Fruit fly (Drosophila melanogaster) whole organism, embryonic: ENCODE measurements around the gene CSN5.

Experiments
- Atf6 ChIP-seq: fragments of 200-800 bp; sonication (Bioruptor generic); IDR thresholded peaks from 2 replicates; pipeline ENCODE4 v1.3.6; 2022; ENCODE audit warnings: missing biosample characterization, missing genetic modification characterization
- CG13287 ChIP-seq: fragments of 200-800 bp; sonication (Bioruptor generic); IDR thresholded peaks from 2 replicates; pipeline ENCODE4 v1.3.6; 2022; ENCODE audit warnings: missing biosample characterization, missing genetic modification characterization; ENCODE audit not compliant: partially characterized antibody
- CG1529 ChIP-seq: fragments of 200-800 bp; sonication (Bioruptor generic); optimal IDR thresholded peaks from 3 replicates; lab custom pipeline; 2018; ENCODE audit warnings: missing biosample characterization, missing genetic modification characterization
- CG34376 ChIP-seq: fragments of 200-800 bp; sonication (Bioruptor generic); optimal IDR thresholded peaks from 2 replicates; lab custom pipeline; 2018; ENCODE audit warnings: missing biosample characterization, mild to moderate bottlenecking, missing genetic modification characterization
- CG34422 ChIP-seq: fragments of 200-800 bp; sonication (Bioruptor generic); IDR thresholded peaks from 3 replicates; pipeline ENCODE4 v1.3.6; 2022; ENCODE audit warnings: missing biosample characterization, missing genetic modification characterization
- CG4360 ChIP-seq: fragments of 200-800 bp; sonication (Bioruptor generic); IDR thresholded peaks from 2 replicates; pipeline ENCODE4 v1.3.6; 2022; ENCODE audit warnings: missing biosample characterization, missing genetic modification characterization
- CG8765 ChIP-seq: fragments of 200-800 bp; sonication (Bioruptor generic); IDR thresholded peaks from 2 replicates; pipeline ENCODE4 v1.3.6; 2022; ENCODE audit warnings: missing biosample characterization, missing genetic modification characterization
- CG8924 ChIP-seq: fragments of 200-800 bp; optimal IDR thresholded peaks from 3 replicates; lab custom pipeline; 2019; ENCODE audit warnings: missing biosample characterization, mild to moderate bottlenecking, missing genetic modification characterization, moderate library complexity
- CG8944 ChIP-seq: fragments of 200-800 bp; sonication (Bioruptor generic); optimal IDR thresholded peaks from 3 replicates; lab custom pipeline; 2016; ENCODE audit warnings: missing biosample characterization, missing genetic modification characterization
- Dad ChIP-seq: fragments of 200-800 bp; sonication (Bioruptor generic); optimal IDR thresholded peaks from 3 replicates; lab custom pipeline; 2016; ENCODE audit warnings: missing biosample characterization, missing genetic modification characterization
- HLH4C ChIP-seq: fragments of 200-800 bp; sonication (Bioruptor generic); IDR thresholded peaks from 3 replicates; pipeline ENCODE4 v1.3.6; 2022; ENCODE audit warnings: missing biosample characterization, missing genetic modification characterization; ENCODE audit not compliant: partially characterized antibody
- HmgD ChIP-seq: fragments of 200-800 bp; sonication (Bioruptor generic); optimal IDR thresholded peaks from 3 replicates; lab custom pipeline; 2016; ENCODE audit warnings: missing biosample characterization, missing genetic modification characterization
- MBD-R2 ChIP-seq: fragments of 200-800 bp; sonication (Bioruptor generic); IDR thresholded peaks from 2 replicates; pipeline ENCODE4 v1.3.6; 2022; ENCODE audit warnings: missing biosample characterization, missing genetic modification characterization
- MESR4 ChIP-seq: fragments of 200-800 bp; sonication (Bioruptor generic); optimal IDR thresholded peaks from 2 replicates; lab custom pipeline; 2018; ENCODE audit warnings: missing biosample characterization, mild to moderate bottlenecking, missing genetic modification characterization, moderate library complexity
- Myb ChIP-seq: fragments of 200-800 bp; sonication (Bioruptor generic); optimal IDR thresholded peaks from 2 replicates; lab custom pipeline; 2016; ENCODE audit warnings: missing biosample characterization, missing genetic modification characterization
- Pdp1 ChIP-seq, 2 experiments: fragments of 200-800 bp; sonication (Bioruptor generic); optimal IDR thresholded peaks; 3 replicates each; lab custom pipeline; 2016; ENCODE audit warnings: missing biosample characterization in 2 of 2, missing genetic modification characterization in 2 of 2, mild to moderate bottlenecking in 1 of 2, moderate library complexity in 1 of 2
- Ptx1 ChIP-seq: fragments of 200-800 bp; sonication (Bioruptor generic); IDR thresholded peaks from 2 replicates; pipeline ENCODE4 v1.3.6; 2022; ENCODE audit warnings: missing biosample characterization, missing genetic modification characterization
- Rx ChIP-seq: fragments of 200-800 bp; sonication (Bioruptor generic); IDR thresholded peaks from 2 replicates; pipeline ENCODE4 v1.3.6; 2022; ENCODE audit warnings: missing biosample characterization, missing genetic modification characterization
- bigmax ChIP-seq: fragments of 200-800 bp; sonication (Bioruptor generic); optimal IDR thresholded peaks from 2 replicates; lab custom pipeline; 2018; ENCODE audit warnings: missing biosample characterization, mild to moderate bottlenecking, missing genetic modification characterization
- cg ChIP-seq: fragments of 200-800 bp; sonication (Bioruptor generic); optimal IDR thresholded peaks from 3 replicates; lab custom pipeline; 2019; ENCODE audit warnings: missing biosample characterization, mild to moderate bottlenecking, missing genetic modification characterization, moderate library complexity
- crp ChIP-seq, 2 experiments: fragments of 200-800 bp; sonication (Bioruptor generic); optimal IDR thresholded peaks; 2 replicates in 1 of 2; 3 replicates in 1 of 2; lab custom pipeline; 2017; ENCODE audit warnings: missing biosample characterization in 2 of 2, missing genetic modification characterization in 2 of 2, mild to moderate bottlenecking in 1 of 2, moderate library complexity in 1 of 2
- fd102C ChIP-seq: fragments of 200-800 bp; sonication (Bioruptor generic); optimal IDR thresholded peaks from 2 replicates; lab custom pipeline; 2018; ENCODE audit warnings: missing biosample characterization, mild to moderate bottlenecking, missing genetic modification characterization, moderate library complexity
- hb ChIP-seq: fragments of 200-800 bp; sonication (Bioruptor generic); IDR thresholded peaks from 3 replicates; pipeline ENCODE4 v1.3.6; 2022; ENCODE audit warnings: missing biosample characterization, missing genetic modification characterization; ENCODE audit not compliant: partially characterized antibody
- onecut ChIP-seq: fragments of 200-800 bp; sonication (Bioruptor generic); IDR thresholded peaks from 2 replicates; pipeline ENCODE4 v1.3.6; 2022; ENCODE audit warnings: missing biosample characterization, missing genetic modification characterization
- org-1 ChIP-seq: fragments of 200-800 bp; sonication (Bioruptor generic); optimal IDR thresholded peaks from 2 replicates; lab custom pipeline; 2017; ENCODE audit warnings: missing biosample characterization, missing genetic modification characterization
- pzg ChIP-seq: fragments of 200-800 bp; sonication (Bioruptor generic); optimal IDR thresholded peaks from 3 replicates; lab custom pipeline; 2018; ENCODE audit warnings: missing biosample characterization, mild to moderate bottlenecking, missing genetic modification characterization, moderate library complexity
- row ChIP-seq: fragments of 200-800 bp; sonication (Bioruptor generic); IDR thresholded peaks from 3 replicates; pipeline ENCODE4 v1.3.6; 2022; ENCODE audit warnings: missing biosample characterization, missing genetic modification characterization
- sens ChIP-seq: fragments of 200-800 bp; sonication (Bioruptor generic); peaks from one replicate; lab custom pipeline; 2016; ENCODE audit warnings: missing biosample characterization, missing genetic modification characterization
- sim ChIP-seq: fragments of 200-800 bp; sonication (Bioruptor generic); IDR thresholded peaks from 2 replicates; pipeline ENCODE4 v1.3.6; 2022; ENCODE audit warnings: missing biosample characterization, missing genetic modification characterization
- so ChIP-seq: fragments of 200-800 bp; sonication (Bioruptor generic); IDR thresholded peaks from 3 replicates; pipeline ENCODE4 v1.3.6; 2022; ENCODE audit warnings: missing biosample characterization, missing genetic modification characterization
- sr ChIP-seq: fragments of 200-800 bp; sonication (Bioruptor generic); IDR thresholded peaks from 3 replicates; pipeline ENCODE4 v1.3.6; 2022; ENCODE audit warnings: missing biosample characterization, missing genetic modification characterization
- tgo ChIP-seq: fragments of 200-800 bp; sonication (Bioruptor generic); IDR thresholded peaks from 3 replicates; pipeline ENCODE4 v1.3.6; 2022; ENCODE audit warnings: missing biosample characterization, missing genetic modification characterization
- wek ChIP-seq: fragments of 200-800 bp; sonication (Bioruptor generic); optimal IDR thresholded peaks from 3 replicates; lab custom pipeline; 2018; ENCODE audit warnings: missing biosample characterization, mild to moderate bottlenecking, missing genetic modification characterization, moderate library complexity

The CSN5 gene

DNA sequence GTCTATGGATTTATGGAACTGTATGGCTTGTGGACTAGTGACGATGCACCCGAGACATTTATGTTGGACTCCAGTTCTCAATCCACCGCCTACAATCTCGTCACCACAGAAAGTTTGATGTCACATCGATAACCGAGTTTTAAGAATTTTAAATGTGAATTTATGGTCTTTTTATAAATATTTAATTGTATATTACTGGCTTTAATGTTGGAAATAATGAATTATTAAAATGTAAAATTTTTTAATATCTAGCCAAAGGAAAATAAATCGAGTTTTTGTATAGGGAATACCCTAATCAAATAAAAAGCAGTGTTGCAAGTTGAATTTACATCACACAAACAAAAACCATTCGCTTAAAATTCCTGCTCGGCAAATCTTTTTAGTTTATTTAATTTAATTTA is 37.2 kb upstream of the CSN5 start, which contains the start of gene Fntb (continued):
- peak; percentile 76 for TF ChIP-seq tgo (GFP tag; lab: Robert Waterston, UW)
- TF ChIP-seq sim (GFP tag; lab: Robert Waterston, UW) = no peak
- TF ChIP-seq CG8765 (GFP tag; lab: Robert Waterston, UW) = no peak
- peak; percentile 79 for TF ChIP-seq CG8924 (tag; lab: Kevin White, UChicago)
- TF ChIP-seq HLH4C (GFP tag; lab: Robert Waterston, UW) = no peak
- TF ChIP-seq sr (GFP tag; lab: Robert Waterston, UW) = no peak
- TF ChIP-seq CG8944 = no peak
- TF ChIP-seq org-1 (GFP tag; lab: Kevin White, UChicago) = no peak
- no peak for TF ChIP-seq Dad (GFP tag; lab: Kevin White, UChicago)
- no peak for TF ChIP-seq Rx
- TF ChIP-seq CG1529 (GFP tag; lab: Kevin White, UChicago) = peak; percentile 38

DNA sequence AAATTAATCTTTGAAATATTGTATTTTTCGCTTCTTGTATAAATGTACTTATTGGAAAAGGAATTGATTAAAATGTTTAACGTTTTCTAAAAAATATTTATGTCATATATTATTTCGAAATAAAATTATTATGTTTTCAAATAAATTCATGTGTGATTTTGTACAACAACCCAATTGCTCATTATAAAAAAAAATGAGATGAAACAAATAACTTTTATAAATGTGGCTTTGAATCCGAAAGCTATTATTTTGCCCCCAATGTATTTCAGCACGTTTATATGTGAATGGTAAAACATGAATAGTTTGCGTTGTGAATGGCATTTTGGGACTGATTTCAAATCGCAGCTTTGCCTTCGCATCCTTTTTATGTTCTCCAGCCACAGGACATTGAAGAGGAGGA is 35.3 kb upstream of the CSN5 start, which contains the start of gene CG14881:
CG14881 (plus strand) TSS at position 301 of the 400 bp plus-strand sequence.
- TF ChIP-seq pzg (GFP tag; lab: Kevin White, UChicago) (peak; percentile 16), so (GFP tag; lab: Robert Waterston, UW) (no peak), crp (GFP tag; optimal IDR thresholded peaks at IDR 0.05; lab: Kevin White, UChicago) (peak in 1 of 2 experiments; percentile 40), HmgD (GFP tag; lab: Kevin White, UChicago) (no peak), MBD-R2 (peak; percentile 52), fd102C (no peak)

DNA sequence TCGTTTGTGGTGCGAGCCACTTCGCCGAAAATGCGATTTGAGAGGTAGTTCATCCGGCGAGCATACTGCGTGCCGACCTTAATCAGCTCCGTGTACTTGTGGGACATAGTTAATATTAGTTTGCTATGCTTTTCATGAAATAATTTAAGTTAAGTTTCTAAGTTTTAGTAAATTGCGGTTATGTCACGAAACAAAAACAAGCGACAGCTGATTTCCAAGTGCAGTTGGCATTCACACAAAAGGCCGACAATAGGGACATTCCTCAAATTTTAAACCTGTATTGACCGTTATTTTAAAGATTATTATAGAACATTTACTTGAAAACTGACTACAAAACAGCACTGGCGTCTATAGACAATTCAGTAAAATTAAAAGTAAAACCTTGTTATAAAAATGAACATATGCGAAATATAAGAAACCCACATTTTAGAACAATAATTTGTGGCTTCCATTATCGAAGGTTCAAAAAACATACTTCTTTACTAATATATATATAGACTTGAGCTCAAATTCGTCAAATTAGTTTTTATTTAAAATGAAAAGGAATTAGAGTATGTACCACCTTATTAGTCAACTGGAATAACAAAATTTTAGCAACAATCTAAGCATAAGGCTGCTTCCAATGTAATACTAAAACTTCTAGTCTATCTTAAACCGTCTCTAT is 33.4 kb upstream of the CSN5 start, which contains the start of gene mRpS33:
mRpS33 (minus strand) TSS at position 224 of the 664 bp plus-strand sequence.
- no peak for TF ChIP-seq Dad (GFP tag; lab: Kevin White, UChicago)
- TF ChIP-seq hb (GFP tag; lab: Robert Waterston, UW) = no peak
- no peak for TF ChIP-seq CG34376 (GFP tag; lab: Kevin White, UChicago)
- TF ChIP-seq wek (GFP tag; lab: Kevin White, UChicago) = peak; percentile 82
- TF ChIP-seq sens = peak; percentile 73
- TF ChIP-seq bigmax (GFP tag; lab: Kevin White, UChicago) = peak; percentile 84
- no peak for TF ChIP-seq cg (GFP tag; lab: Kevin White, UChicago)
- peak; percentile 26; the same call in 1 of the 3 replicates for TF ChIP-seq row (GFP tag; lab: Robert Waterston, UW)
- TF ChIP-seq crp (GFP tag; optimal IDR thresholded peaks at IDR 0.05; lab: Kevin White, UChicago) = peak in 1 of 2 experiments; percentile 79
- TF ChIP-seq Myb (GFP tag; lab: Kevin White, UChicago) = peak; percentile 74
- TF ChIP-seq CG34422 (GFP tag; lab: Robert Waterston, UW) = 0 out of 3 replicates have a peak, but pooled peaks have one; percentile 12
- no peak for TF ChIP-seq Ptx1 (GFP tag; lab: Robert Waterston, UW)
- TF ChIP-seq CG4360 = peak; percentile 21; the same call in 1 of the 2 replicates
- no peak for TF ChIP-seq Atf6 (GFP tag; lab: Robert Waterston, UW)
- TF ChIP-seq pzg (GFP tag; lab: Kevin White, UChicago) = peak; percentile 14
- TF ChIP-seq MESR4 (GFP tag; lab: Kevin White, UChicago) = peak; percentile 24
- TF ChIP-seq CG13287 (GFP tag; lab: Robert Waterston, UW) = peak; percentile 6; the same call in 1 of the 2 replicates
- TF ChIP-seq onecut (GFP tag; lab: Robert Waterston, UW) = peak; percentile 20; the same call in 1 of the 2 replicates
- peak; percentile 78 for TF ChIP-seq MBD-R2
- TF ChIP-seq Pdp1 (GFP tag; optimal IDR thresholded peaks at IDR 0.05; lab: Kevin White, UChicago) = peak in 1 of 2 experiments; percentile 88
